Worm (Caenorhabditis elegans): ENCODE results near the gene srx-20.

ce11 chrIV:6912851-6913588 is 45.1 kb downstream of the srx-20 start, which contains the start of gene T22D1.3:
- TF ChIP-seq him-1 (tag; optimal IDR thresholded peaks at IDR 0.05), result no peak
- TF ChIP-seq W03F9.2 (tag; optimal IDR thresholded peaks at IDR 0.05), result no peak

Data from whole organism, L4/young adult.